Worm (Caenorhabditis elegans): Measurements from ENCODE around the gene F32G8.3.

- TF ChIP-seq dao-5 (tag; optimal IDR thresholded peaks at IDR 0.05) (no peak), him-1 (tag; optimal IDR thresholded peaks at IDR 0.05) (no peak), W03F9.2 (tag; optimal IDR thresholded peaks at IDR 0.05) (no peak)
Observed at ce11 chrV:10598670-10599154, 43.6 kb upstream of the F32G8.3 start, which contains the start of gene scpl-4.

All from whole organism, L4/young adult.